Worm (Caenorhabditis elegans) whole organism, late embryonic: Measurements from ENCODE around the gene C08B6.5.

ENCODE experiments used
- ceh-19 ChIP-seq: fragments of 200-800 bp; sonication (Bioruptor generic); optimal IDR thresholded peaks from 2 replicates; lab custom pipeline; 2018; ENCODE audit warnings: mild to moderate bottlenecking, missing genetic modification characterization, missing compliant biosample characterization
- dmd-4 ChIP-seq: sonication (generic microtip); optimal IDR thresholded peaks from 2 replicates; lab custom pipeline; 2016; ENCODE audit warnings: borderline replicate concordance, missing genetic modification characterization, missing compliant biosample characterization
- dve-1 ChIP-seq: sonication (generic microtip); optimal IDR thresholded peaks from 2 replicates; lab custom pipeline; 2017; ENCODE audit warnings: antibody characterized with exemption, mild to moderate bottlenecking, missing genetic modification characterization, missing compliant biosample characterization
- elt-2 ChIP-seq: sonication (generic microtip); optimal IDR thresholded peaks from 2 replicates; lab custom pipeline; 2016; ENCODE audit warnings: missing genetic modification reagents, missing genetic modification characterization, missing compliant biosample characterization
- eyg-1 ChIP-seq: sonication (generic microtip); optimal IDR thresholded peaks from 2 replicates; lab custom pipeline; 2016; ENCODE audit warnings: missing genotype, missing genetic modification characterization, missing compliant biosample characterization
- nfya-1 ChIP-seq: sonication (generic microtip); optimal IDR thresholded peaks from 2 replicates; lab custom pipeline; 2017; ENCODE audit warnings: missing genetic modification characterization, mild to moderate bottlenecking, missing compliant biosample characterization, antibody characterized with exemption, moderate library complexity
- pha-4 ChIP-seq: fragments of 150-350 bp; optimal IDR thresholded peaks from 2 replicates; lab custom pipeline; 2018; ENCODE audit warnings: missing biosample characterization, missing genetic modification reagents, missing genetic modification characterization

DNA sequence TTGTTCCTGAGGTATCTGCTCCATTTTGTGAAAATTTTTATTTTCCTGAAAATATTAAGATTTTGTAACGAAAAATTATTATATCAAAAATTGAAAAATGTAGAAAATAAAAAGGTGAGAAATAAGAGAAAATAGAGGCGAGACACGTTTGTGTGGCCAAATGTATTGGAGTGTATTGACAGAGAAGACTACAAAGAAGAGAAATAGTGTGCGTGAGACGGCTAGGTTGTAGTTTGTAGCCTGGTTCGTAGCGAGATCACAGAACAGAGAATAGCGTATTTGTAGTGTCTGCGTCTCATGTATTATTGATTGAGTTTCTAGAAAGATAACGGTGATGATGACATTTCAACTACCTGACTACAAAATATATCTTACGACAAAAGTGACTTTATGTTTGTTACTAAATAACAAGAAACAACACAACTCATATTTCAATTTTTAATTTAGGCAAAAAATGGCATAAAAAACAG is 33.5 kb upstream of the C08B6.5 start, which contains the start of gene nhr-12:
- TF ChIP-seq nfya-1 (tag; lab: Kevin White, UChicago) (no peak), elt-2 (no peak), dmd-4 (tag; lab: Kevin White, UChicago) (no peak), ceh-19 (no peak), dve-1 (tag; lab: Kevin White, UChicago) (no peak), pha-4 (tag; lab: Kevin White, UChicago) (no peak), eyg-1 (no peak)
